Fruit fly (Drosophila melanogaster): ENCODE data around the gene CG32988.

DNA sequence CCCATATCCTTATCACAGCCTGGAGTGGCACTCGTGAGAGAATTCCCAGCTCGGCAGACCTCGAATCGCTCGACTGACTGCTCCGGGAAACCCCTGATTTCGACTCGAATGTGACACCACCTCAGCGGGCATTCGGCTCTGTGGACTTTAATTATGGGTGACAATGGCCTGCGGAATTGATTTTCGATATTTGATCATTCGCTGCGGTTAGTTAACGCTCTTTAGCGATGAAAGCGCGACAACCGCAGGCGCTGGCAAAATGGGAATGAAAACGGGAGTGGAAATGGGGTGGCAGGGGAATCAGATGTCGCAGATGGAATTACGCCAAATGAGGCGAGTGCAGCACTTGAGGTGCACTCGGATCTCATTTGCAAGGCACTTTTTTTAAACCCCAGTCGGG lies 7.0 kb downstream of the CG32988 start:
- TF ChIP-seq tj (GFP tag; optimal IDR thresholded peaks at IDR 0.05) (no peak), Hr96 (GFP tag; optimal IDR thresholded peaks at IDR 0.05) (no peak), CG14711 (tag; optimal IDR thresholded peaks at IDR 0.05) (no peak), pad (GFP tag; optimal IDR thresholded peaks at IDR 0.05) (no peak), bab1 (GFP tag; optimal IDR thresholded peaks at IDR 0.05) (no peak)

Data from whole organism, adult.